Worm (Caenorhabditis elegans): ENCODE data around the gene spp-24.

DNA sequence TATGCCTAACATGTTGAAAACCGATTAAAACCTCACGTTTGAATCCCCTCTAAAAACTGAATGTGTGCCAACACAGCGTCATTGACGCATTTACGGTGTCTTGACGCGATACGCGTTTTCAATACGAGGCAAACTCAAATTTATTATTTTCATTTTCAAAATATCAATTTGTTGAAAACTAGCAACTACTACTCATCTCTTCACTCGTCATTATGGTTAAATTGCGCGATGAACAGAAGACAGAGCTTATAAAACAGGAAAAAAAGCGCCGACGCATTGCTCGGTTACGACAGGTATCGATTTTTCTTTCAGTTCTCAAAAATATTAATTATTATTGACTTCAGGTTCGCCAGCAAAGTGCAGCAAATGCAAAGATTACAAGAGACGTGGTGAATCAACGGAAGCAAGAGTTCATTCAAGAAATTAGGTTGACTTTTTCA is 14.8 kb downstream of the spp-24 start, which contains the start of gene enee-1:
- TF ChIP-seq tbp1 (GFP tag; optimal IDR thresholded peaks at IDR 0.05), result peak; percentile 19
- TF ChIP-seq sea-2 (GFP tag; IDR thresholded peaks at IDR 0.05), result no peak
- peak; percentile 68; the same call in 1 of the 2 replicates for TF ChIP-seq madf-3 (GFP tag; IDR thresholded peaks at IDR 0.05)
- 0 out of 2 replicates have a peak, but pooled peaks have one; percentile 36 for TF ChIP-seq hmg-20 (GFP tag; IDR thresholded peaks at IDR 0.05)
- TF ChIP-seq dpl-1 (GFP tag; optimal IDR thresholded peaks at IDR 0.05), result peak; percentile 74
- TF ChIP-seq F57A8.1 (GFP tag; optimal IDR thresholded peaks at IDR 0.05), result no peak
- no peak for TF ChIP-seq B0035.1 (tag; optimal IDR thresholded peaks at IDR 0.05)
- TF ChIP-seq tlf-1 (GFP tag; optimal IDR thresholded peaks at IDR 0.05), result peak; percentile 36
- peak; percentile 30 for TF ChIP-seq ama-1 (optimal IDR thresholded peaks at IDR 0.05)
- no peak for TF ChIP-seq ama-1 (GFP tag; optimal IDR thresholded peaks at IDR 0.05)
- no peak for TF ChIP-seq ztf-28 (GFP tag; IDR thresholded peaks at IDR 0.05)

All from whole organism, young adult.